Worm (Caenorhabditis elegans): ENCODE results near the gene Y71H2B.5.

ce11 chrIII:2572421-2572820 lies 35.4 kb upstream of the Y71H2B.5 start:
- TF ChIP-seq lsy-2 (tag; optimal IDR thresholded peaks at IDR 0.05): no peak
- TF ChIP-seq ama-1 (optimal IDR thresholded peaks at IDR 0.05): no peak
- no peak for TF ChIP-seq ceh-16 (tag; optimal IDR thresholded peaks at IDR 0.05)

All from whole organism, L2 larva.